Fruit fly (Drosophila melanogaster) Kc167 (cell line): ENCODE measurements around the gene SsRbeta.

Experiments
- Myc ChIP-seq: fragments of >200 bp; optimal IDR thresholded peaks from 2 replicates; lab custom pipeline; 2017; ENCODE audit warnings: missing external identifiers
- h ChIP-seq: fragments of >200 bp; optimal IDR thresholded peaks from 3 replicates; lab custom pipeline; 2018; ENCODE audit warnings: missing external identifiers
- psq ChIP-seq: fragments of >200 bp; optimal IDR thresholded peaks from 2 replicates; lab custom pipeline; 2017; ENCODE audit warnings: missing external identifiers

DNA sequence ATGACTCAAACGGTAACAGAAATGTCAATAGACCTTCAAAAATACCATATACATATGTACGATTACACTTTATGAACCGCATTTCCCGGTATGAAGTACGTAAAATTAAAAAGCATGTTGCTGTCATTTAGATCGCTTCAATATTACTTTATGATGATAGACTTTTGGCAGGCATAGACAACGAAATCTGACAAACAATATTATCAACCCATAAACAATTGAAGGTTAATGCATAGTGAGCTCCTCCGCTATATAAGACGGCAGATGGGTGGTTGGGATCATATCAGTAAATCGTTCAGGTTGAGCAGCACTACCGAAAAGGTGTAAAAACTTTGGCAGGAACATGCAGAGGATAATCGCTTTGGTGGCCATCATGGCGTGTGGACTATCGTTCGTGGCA, 45.7 kb upstream of the SsRbeta start, which contains the start of gene CG13075:
- TF ChIP-seq h (no peak), psq (lab: Kevin White, UChicago) (no peak), Myc (lab: Kevin White, UChicago) (no peak)
